Fruit fly (Drosophila melanogaster): ENCODE measurements around the gene CG9297.

DNA sequence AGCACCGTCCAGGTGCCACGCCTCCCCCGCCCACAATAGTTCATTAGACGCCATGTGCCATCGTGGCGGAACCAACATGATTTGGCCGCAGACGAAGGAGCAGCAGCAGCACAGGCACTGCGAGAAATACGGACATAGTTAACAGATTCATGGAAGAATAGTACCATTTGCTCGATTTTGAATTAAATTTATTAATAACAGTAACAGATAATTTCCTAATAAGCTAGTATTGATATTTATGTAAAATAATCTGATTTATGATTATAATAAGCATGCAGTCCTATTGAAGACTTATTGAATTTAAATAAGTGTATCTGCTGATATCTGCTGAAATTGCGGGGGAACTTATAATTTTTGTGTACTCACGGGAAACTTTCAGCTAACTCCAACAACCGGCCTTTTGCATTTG lies 26.0 kb downstream of the CG9297 start:
- TF ChIP-seq psq (optimal IDR thresholded peaks at IDR 0.05) (no peak), CG8478 (optimal IDR thresholded peaks at IDR 0.05) (no peak), EcR (GFP tag; optimal IDR thresholded peaks at IDR 0.05) (no peak), usp (GFP tag; optimal IDR thresholded peaks at IDR 0.05) (no peak), Dll (optimal IDR thresholded peaks at IDR 0.05) (no peak)

Measured in whole organism.